Worm (Caenorhabditis elegans) whole organism, young adult: ENCODE measurements around the gene C15H7.4.

Experiments used
- B0261.1 ChIP-seq: sonication (generic microtip); optimal IDR thresholded peaks from 2 replicates; lab custom pipeline; 2016; ENCODE audit warnings: mild to moderate bottlenecking, missing genetic modification characterization, moderate library complexity, missing compliant biosample characterization
- F33H1.4 ChIP-seq: fragments of 200-800 bp; sonication (Bioruptor generic); IDR thresholded peaks from 2 replicates; pipeline ENCODE4 v1.3.6; 2022; ENCODE audit warnings: missing genetic modification reagents, missing genetic modification characterization, missing compliant biosample characterization
- F52B5.7 ChIP-seq: sonication (generic microtip); optimal IDR thresholded peaks from 2 replicates; lab custom pipeline; 2016; ENCODE audit warnings: mild to moderate bottlenecking, missing genetic modification characterization, missing compliant biosample characterization
- F55B11.4 ChIP-seq: sonication (generic microtip); optimal IDR thresholded peaks from 2 replicates; lab custom pipeline; 2016; ENCODE audit warnings: missing compliant biosample characterization, missing genetic modification characterization, borderline replicate concordance; ENCODE audit not compliant: insufficient read depth
- F57C9.4 ChIP-seq: sonication (generic microtip); optimal IDR thresholded peaks from 2 replicates; lab custom pipeline; 2017; ENCODE audit warnings: mild to moderate bottlenecking, missing genetic modification characterization, missing compliant biosample characterization
- K12H6.12 ChIP-seq: fragments of 200-800 bp; sonication (Bioruptor generic); optimal IDR thresholded peaks from 2 replicates; lab custom pipeline; 2018; ENCODE audit warnings: mild to moderate bottlenecking, missing genetic modification characterization, missing compliant biosample characterization
- T26A5.8 ChIP-seq: sonication (generic microtip); optimal IDR thresholded peaks from 2 replicates; lab custom pipeline; 2016; ENCODE audit warnings: missing genetic modification characterization, missing compliant biosample characterization
- Y53G8AR.9 ChIP-seq: fragments of 200-800 bp; sonication (Bioruptor generic); conservative IDR thresholded peaks from 2 replicates; pipeline ENCODE4 v1.3.6; 2022; ENCODE audit warnings: missing genetic modification reagents, missing genetic modification characterization, missing compliant biosample characterization
- Y56A3A.18 ChIP-seq: fragments of 200-800 bp; sonication (Bioruptor generic); IDR thresholded peaks from 2 replicates; pipeline ENCODE4 v1.3.6; 2022; ENCODE audit warnings: missing genetic modification reagents, missing genetic modification characterization, missing compliant biosample characterization
- ZK185.1 ChIP-seq: sonication (generic microtip); optimal IDR thresholded peaks from 2 replicates; lab custom pipeline; 2016; ENCODE audit warnings: mild to moderate bottlenecking, missing genetic modification characterization, missing compliant biosample characterization; ENCODE audit not compliant: poor library complexity, severe bottlenecking
- aptf-3 ChIP-seq: fragments of 200-800 bp; sonication (Bioruptor generic); IDR thresholded peaks from 2 replicates; pipeline ENCODE4 v1.3.6; 2022; ENCODE audit warnings: missing genetic modification characterization, missing compliant biosample characterization
- atf-7 ChIP-seq: sonication (generic microtip); optimal IDR thresholded peaks from 2 replicates; lab custom pipeline; 2017; ENCODE audit warnings: mild to moderate bottlenecking, missing genetic modification characterization, missing compliant biosample characterization
- attf-3 ChIP-seq: fragments of 200-800 bp; sonication (Bioruptor generic); conservative IDR thresholded peaks from 2 replicates; pipeline ENCODE4 v1.3.6; 2022; ENCODE audit warnings: missing genetic modification reagents, missing genetic modification characterization, missing compliant biosample characterization
- attf-6 ChIP-seq: fragments of 200-800 bp; sonication (Bioruptor generic); IDR thresholded peaks from 2 replicates; pipeline ENCODE4 v1.3.6; 2022; ENCODE audit warnings: missing genetic modification reagents, missing genetic modification characterization, missing compliant biosample characterization
- ceh-27 ChIP-seq: fragments of 200-800 bp; sonication (Bioruptor generic); optimal IDR thresholded peaks from 2 replicates; lab custom pipeline; 2018; ENCODE audit warnings: mild to moderate bottlenecking, missing genetic modification characterization, moderate library complexity, missing compliant biosample characterization
- ceh-58 ChIP-seq: fragments of 200-800 bp; sonication (Bioruptor generic); IDR thresholded peaks from 2 replicates; pipeline ENCODE4 v1.3.6; 2022; ENCODE audit warnings: missing genetic modification characterization, missing compliant biosample characterization
- die-1 ChIP-seq: sonication (generic microtip); optimal IDR thresholded peaks from 2 replicates; lab custom pipeline; 2016; ENCODE audit warnings: missing genotype, mild to moderate bottlenecking, missing genetic modification characterization, missing compliant biosample characterization
- dox-1 ChIP-seq: fragments of 200-800 bp; sonication (Bioruptor generic); IDR thresholded peaks from 2 replicates; pipeline ENCODE4 v1.3.6; 2022; ENCODE audit warnings: missing genetic modification reagents, missing genetic modification characterization, missing compliant biosample characterization
- dpff-1 ChIP-seq: sonication (generic microtip); optimal IDR thresholded peaks from 2 replicates; lab custom pipeline; 2017; ENCODE audit warnings: mild to moderate bottlenecking, missing genetic modification characterization, missing compliant biosample characterization
- egrh-3 ChIP-seq: fragments of 200-800 bp; sonication (Bioruptor generic); IDR thresholded peaks from 2 replicates; pipeline ENCODE4 v1.3.6; 2022; ENCODE audit warnings: missing genetic modification reagents, missing genetic modification characterization, missing compliant biosample characterization
- ekl-4 ChIP-seq: fragments of 200-800 bp; sonication (Bioruptor generic); IDR thresholded peaks from 2 replicates; pipeline ENCODE4 v1.3.6; 2022; ENCODE audit warnings: missing genetic modification reagents, missing genetic modification characterization, missing compliant biosample characterization
- fkh-3 ChIP-seq: sonication (generic microtip); optimal IDR thresholded peaks from 2 replicates; lab custom pipeline; 2016; ENCODE audit warnings: mild to moderate bottlenecking, missing genetic modification characterization, missing compliant biosample characterization
- hlh-12 ChIP-seq: sonication (generic microtip); optimal IDR thresholded peaks from 2 replicates; lab custom pipeline; 2016; ENCODE audit warnings: missing genetic modification characterization, missing compliant biosample characterization
- hlh-26 ChIP-seq: fragments of 200-800 bp; sonication (Bioruptor generic); conservative IDR thresholded peaks from 2 replicates; pipeline ENCODE4 v1.3.6; 2022; ENCODE audit warnings: missing genetic modification reagents, missing genetic modification characterization, missing compliant biosample characterization
- hsf-1 ChIP-seq: fragments of 200-800 bp; sonication (Bioruptor generic); IDR thresholded peaks from 2 replicates; pipeline ENCODE4 v1.3.6; 2022; ENCODE audit warnings: missing genetic modification reagents, missing genetic modification characterization, missing compliant biosample characterization
- let-607 ChIP-seq, 2 experiments: fragments of 200-800 bp in 1 of 2; sonication (Bioruptor generic) in 1 of 2; sonication (generic microtip) in 1 of 2; optimal IDR thresholded peaks; 2 replicates each; lab custom pipeline; 2016 to 2018; ENCODE audit warnings: mild to moderate bottlenecking in 2 of 2, missing compliant biosample characterization in 2 of 2, missing genetic modification characterization in 2 of 2, moderate library complexity in 2 of 2, missing genotype in 1 of 2
- lin-26 ChIP-seq: fragments of 200-800 bp; sonication (Bioruptor generic); IDR thresholded peaks from 2 replicates; pipeline ENCODE4 v1.3.6; 2022; ENCODE audit warnings: missing genetic modification reagents, missing genetic modification characterization, missing compliant biosample characterization
- lin-54 ChIP-seq: fragments of 200-800 bp; sonication (Bioruptor generic); optimal IDR thresholded peaks from 2 replicates; lab custom pipeline; 2018; ENCODE audit warnings: mild to moderate bottlenecking, missing genetic modification characterization, missing compliant biosample characterization
- lsl-1 ChIP-seq: fragments of 200-800 bp; sonication (Bioruptor generic); optimal IDR thresholded peaks from 2 replicates; lab custom pipeline; 2018; ENCODE audit warnings: mild to moderate bottlenecking, missing genetic modification characterization, moderate library complexity, missing compliant biosample characterization
- madf-3 ChIP-seq: fragments of 200-800 bp; sonication (Bioruptor generic); IDR thresholded peaks from 2 replicates; pipeline ENCODE4 v1.3.6; 2022; ENCODE audit warnings: missing genetic modification reagents, missing genetic modification characterization, missing compliant biosample characterization
- nhr-120 ChIP-seq: fragments of 200-800 bp; sonication (Bioruptor generic); IDR thresholded peaks from 2 replicates; pipeline ENCODE4 v1.3.6; 2022; ENCODE audit warnings: missing genetic modification characterization, missing compliant biosample characterization
- nhr-27 ChIP-seq: fragments of 200-800 bp; sonication (Bioruptor generic); optimal IDR thresholded peaks from 2 replicates; lab custom pipeline; 2018; ENCODE audit warnings: mild to moderate bottlenecking, missing genetic modification characterization, moderate library complexity, missing compliant biosample characterization
- nhr-80 ChIP-seq: sonication (generic microtip); optimal IDR thresholded peaks from 2 replicates; lab custom pipeline; 2016; ENCODE audit warnings: missing genetic modification characterization, missing compliant biosample characterization
- pbrm-1 ChIP-seq: fragments of 200-800 bp; sonication (Bioruptor generic); IDR thresholded peaks from 2 replicates; pipeline ENCODE4 v1.3.6; 2022; ENCODE audit warnings: missing genetic modification reagents, missing genetic modification characterization, missing compliant biosample characterization
- repo-1 ChIP-seq: sonication (generic microtip); optimal IDR thresholded peaks from 2 replicates; lab custom pipeline; 2017; ENCODE audit warnings: mild to moderate bottlenecking, missing genetic modification characterization, missing compliant biosample characterization
- sea-2 ChIP-seq: fragments of 200-800 bp; sonication (Bioruptor generic); IDR thresholded peaks from 2 replicates; pipeline ENCODE4 v1.3.6; 2022; ENCODE audit warnings: missing genetic modification characterization, missing compliant biosample characterization
- snpc-1.3 ChIP-seq: sonication (generic microtip); optimal IDR thresholded peaks from 2 replicates; lab custom pipeline; 2017; ENCODE audit warnings: missing genetic modification characterization, mild to moderate bottlenecking, missing compliant biosample characterization, antibody characterized with exemption, moderate library complexity, missing genotype, missing genetic modification reagents; ENCODE audit not compliant: insufficient read depth
- somi-1 ChIP-seq: fragments of 200-800 bp; sonication (Bioruptor generic); optimal IDR thresholded peaks from 2 replicates; lab custom pipeline; 2018; ENCODE audit warnings: mild to moderate bottlenecking, missing genetic modification characterization, missing compliant biosample characterization
- tbp1 ChIP-seq: fragments of 200-800 bp; sonication (Bioruptor generic); optimal IDR thresholded peaks from 2 replicates; lab custom pipeline; 2018; ENCODE audit warnings: mild to moderate bottlenecking, missing genetic modification characterization, missing compliant biosample characterization
- unc-130 ChIP-seq: sonication (generic microtip); optimal IDR thresholded peaks from 2 replicates; lab custom pipeline; 2016; ENCODE audit warnings: missing genetic modification reagents, missing genetic modification characterization, missing compliant biosample characterization
- zim-3 ChIP-seq: sonication (generic microtip); optimal IDR thresholded peaks from 2 replicates; lab custom pipeline; 2017; ENCODE audit warnings: mild to moderate bottlenecking, missing genetic modification characterization, moderate library complexity, missing compliant biosample characterization
- ztf-3 ChIP-seq: fragments of 200-800 bp; sonication (Bioruptor generic); optimal IDR thresholded peaks from 2 replicates; lab custom pipeline; 2018; ENCODE audit warnings: mild to moderate bottlenecking, missing genetic modification characterization, missing compliant biosample characterization
- ztf-6 ChIP-seq: fragments of 200-800 bp; sonication (Bioruptor generic); IDR thresholded peaks from 2 replicates; pipeline ENCODE4 v1.3.6; 2022; ENCODE audit warnings: missing genetic modification reagents, missing genetic modification characterization, missing compliant biosample characterization

C15H7.4 gene

DNA sequence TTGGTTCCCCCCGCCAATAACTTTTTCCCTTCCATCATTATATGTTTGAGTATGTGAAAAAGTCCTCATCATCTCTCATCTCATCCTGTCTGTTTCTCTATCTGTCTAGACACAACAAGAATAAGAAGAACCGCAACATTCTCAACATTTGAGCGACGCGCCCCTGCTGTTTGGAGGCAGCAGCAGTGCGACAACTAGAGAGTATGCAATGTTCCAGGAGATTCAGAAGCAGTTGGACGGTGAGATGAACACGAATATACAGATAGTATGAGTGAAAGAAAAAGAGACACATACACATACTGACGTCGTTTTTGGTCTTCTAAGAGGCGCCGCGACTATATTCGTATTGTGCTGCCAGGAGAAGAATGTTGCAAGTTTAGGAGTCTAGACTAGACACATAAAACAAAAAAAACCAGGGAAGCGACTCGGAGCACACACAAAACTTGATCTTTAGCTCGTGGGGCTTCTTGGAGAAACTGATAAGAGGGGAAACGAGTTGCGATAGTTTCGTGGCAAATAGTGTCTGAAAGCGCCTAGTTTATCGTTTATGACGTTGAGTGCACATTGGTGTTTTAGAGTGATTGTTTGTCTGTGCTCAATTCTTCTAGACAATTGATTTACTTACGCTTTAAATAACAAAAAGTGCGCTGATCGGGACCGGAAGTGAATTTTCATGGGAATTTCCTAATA, 9.9 kb upstream of the C15H7.4 start (continued):
- TF ChIP-seq hsf-1 (GFP tag; lab: Robert Waterston, UW) (no peak), madf-3 (no peak), dox-1 (no peak), attf-6 (GFP tag; lab: Robert Waterston, UW) (no peak), attf-3 (GFP tag; lab: Robert Waterston, UW) (no peak), ceh-27 (GFP tag; lab: Kevin White, UChicago) (peak; percentile 69), lin-54 (no peak), fkh-3 (tag; lab: Kevin White, UChicago) (no peak), nhr-80 (tag; lab: Kevin White, UChicago) (peak; percentile 94), let-607 (tag; optimal IDR thresholded peaks at IDR 0.05; lab: Kevin White, UChicago) (no peak), die-1 (tag; lab: Kevin White, UChicago) (no peak), F52B5.7 (tag; lab: Kevin White, UChicago) (no peak), Y56A3A.18 (GFP tag; lab: Robert Waterston, UW) (no peak), B0261.1 (tag; lab: Kevin White, UChicago) (no peak), nhr-120 (no peak), ZK185.1 (tag; lab: Kevin White, UChicago) (peak; percentile 26), nhr-27 (tag; lab: Kevin White, UChicago) (no peak), snpc-1.3 (tag; lab: Kevin White, UChicago) (no peak), hlh-12 (no peak), egrh-3 (GFP tag; lab: Robert Waterston, UW) (no peak), F33H1.4 (GFP tag; lab: Robert Waterston, UW) (no peak), tbp1 (no peak), ceh-58 (GFP tag; lab: Robert Waterston, UW) (no peak), T26A5.8 (tag; lab: Kevin White, UChicago) (no peak), Y53G8AR.9 (GFP tag; lab: Robert Waterston, UW) (no peak), zim-3 (no peak), ztf-6 (GFP tag; lab: Robert Waterston, UW) (no peak), ekl-4 (GFP tag; lab: Robert Waterston, UW) (no peak), ztf-3 (no peak), lin-26 (no peak), somi-1 (GFP tag; lab: Kevin White, UChicago) (peak; percentile 16), K12H6.12 (tag; lab: Kevin White, UChicago) (peak; percentile 49), F55B11.4 (tag; lab: Kevin White, UChicago) (no peak), sea-2 (GFP tag; lab: Robert Waterston, UW) (no peak), lsl-1 (GFP tag; lab: Kevin White, UChicago) (no peak), F57C9.4 (tag; lab: Kevin White, UChicago) (no peak), dpff-1 (tag; lab: Kevin White, UChicago) (no peak), hlh-26 (no peak), pbrm-1 (GFP tag; lab: Robert Waterston, UW) (no peak), aptf-3 (GFP tag; lab: Robert Waterston, UW) (no peak), repo-1 (no peak), unc-130 (GFP tag; lab: Kevin White, UChicago) (no peak), atf-7 (tag; lab: Kevin White, UChicago) (no peak)
